Fruit fly (Drosophila melanogaster) whole organism, adult: Measurements from ENCODE around the gene Prosbeta2R2.

Source experiments
- CG11617 ChIP-seq: fragments of 200-800 bp; sonication (Bioruptor generic); optimal IDR thresholded peaks from 2 replicates; lab custom pipeline; 2017; ENCODE audit warnings: mild to moderate bottlenecking, missing biosample characterization, missing genetic modification reagents, missing genetic modification characterization
- CG12768 ChIP-seq: fragments of 200-800 bp; sonication (Bioruptor generic); optimal IDR thresholded peaks from 2 replicates; lab custom pipeline; 2017; ENCODE audit warnings: missing biosample characterization, missing genetic modification characterization, mild to moderate bottlenecking, moderate library complexity, missing genetic modification reagents
- CG14711 ChIP-seq: fragments of 200-800 bp; sonication (Bioruptor generic); optimal IDR thresholded peaks from 2 replicates; lab custom pipeline; 2018; ENCODE audit warnings: missing biosample characterization, mild to moderate bottlenecking, missing genetic modification characterization, moderate library complexity
- CG1620 ChIP-seq: fragments of 200-800 bp; sonication (Bioruptor generic); optimal IDR thresholded peaks from 2 replicates; lab custom pipeline; 2016; ENCODE audit warnings: missing biosample characterization, missing genetic modification characterization
- CG33017 ChIP-seq: fragments of 200-800 bp; sonication (Bioruptor generic); optimal IDR thresholded peaks from 2 replicates; lab custom pipeline; 2018; ENCODE audit warnings: missing biosample characterization, mild to moderate bottlenecking, missing genetic modification characterization, moderate library complexity
- CG5204 ChIP-seq: fragments of 200-800 bp; sonication (Bioruptor generic); optimal IDR thresholded peaks from 2 replicates; lab custom pipeline; 2016; ENCODE audit warnings: missing biosample characterization, missing genetic modification characterization
- CG7045 ChIP-seq: fragments of 200-800 bp; sonication (Bioruptor generic); optimal IDR thresholded peaks from 2 replicates; lab custom pipeline; 2017; ENCODE audit warnings: missing biosample characterization, mild to moderate bottlenecking, missing genetic modification characterization
- CG7101 ChIP-seq: fragments of 200-800 bp; sonication (Bioruptor generic); optimal IDR thresholded peaks from 2 replicates; lab custom pipeline; 2018; ENCODE audit warnings: missing biosample characterization, mild to moderate bottlenecking, missing genetic modification characterization, moderate library complexity
- Clk ChIP-seq: fragments of 200-800 bp; sonication (Bioruptor generic); optimal IDR thresholded peaks from 2 replicates; lab custom pipeline; 2017; ENCODE audit warnings: missing biosample characterization, missing genetic modification characterization
- Crg-1 ChIP-seq: fragments of 200-800 bp; sonication (Bioruptor generic); optimal IDR thresholded peaks from 2 replicates; lab custom pipeline; 2016; ENCODE audit warnings: missing biosample characterization, missing genetic modification characterization
- Hr96 ChIP-seq: fragments of 200-800 bp; sonication (Bioruptor generic); optimal IDR thresholded peaks from 2 replicates; lab custom pipeline; 2016; ENCODE audit warnings: missing biosample characterization, missing genetic modification characterization
- Mnt ChIP-seq: fragments of 200-800 bp; sonication (Bioruptor generic); optimal IDR thresholded peaks from 2 replicates; lab custom pipeline; 2016; ENCODE audit warnings: missing biosample characterization, mild to moderate bottlenecking, missing genetic modification characterization
- bab1 ChIP-seq: fragments of 200-800 bp; sonication (Bioruptor generic); optimal IDR thresholded peaks from 3 replicates; lab custom pipeline; 2019; ENCODE audit warnings: missing biosample characterization, mild to moderate bottlenecking, missing genetic modification characterization, moderate library complexity
- cic ChIP-seq: fragments of 200-800 bp; sonication (Bioruptor generic); optimal IDR thresholded peaks from 2 replicates; lab custom pipeline; 2017; ENCODE audit warnings: missing biosample characterization, mild to moderate bottlenecking, missing genetic modification characterization, moderate library complexity
- cnc ChIP-seq, 2 experiments: fragments of >200 bp; optimal IDR thresholded peaks; 2 replicates each; lab custom pipeline; 2017
- kay ChIP-seq: fragments of 200-800 bp; sonication (Bioruptor generic); peaks from one replicate; lab custom pipeline; 2016; ENCODE audit warnings: missing biosample characterization, missing genetic modification characterization, borderline replicate concordance
- ovo ChIP-seq: fragments of 200-800 bp; sonication (Bioruptor generic); optimal IDR thresholded peaks from 2 replicates; lab custom pipeline; 2016; ENCODE audit warnings: missing biosample characterization, missing genetic modification characterization
- pad ChIP-seq: fragments of 200-800 bp; sonication (Bioruptor generic); optimal IDR thresholded peaks from 3 replicates; lab custom pipeline; 2017; ENCODE audit warnings: missing biosample characterization, missing genetic modification characterization, mild to moderate bottlenecking, moderate library complexity, missing genetic modification reagents
- tj ChIP-seq: fragments of 200-800 bp; sonication (Bioruptor generic); optimal IDR thresholded peaks from 3 replicates; lab custom pipeline; 2017; ENCODE audit warnings: missing biosample characterization, mild to moderate bottlenecking, missing genetic modification characterization, moderate library complexity
- toe ChIP-seq: fragments of 200-800 bp; sonication (Bioruptor generic); optimal IDR thresholded peaks from 2 replicates; lab custom pipeline; 2016; ENCODE audit warnings: missing biosample characterization, missing genetic modification characterization

Gene Prosbeta2R2

dm6 chr3R:5223135-5223534 is 3.8 kb upstream of the Prosbeta2R2 start, which contains the start of gene CG2604:
Gene CG2604, minus strand, starts transcription at chr3R:5223365.
- TF ChIP-seq CG1620 (GFP tag; lab: Kevin White, UChicago) (peak; percentile 32), kay (GFP tag; lab: Kevin White, UChicago) (no peak), toe (GFP tag; lab: Kevin White, UChicago) (peak; percentile 71), cnc (optimal IDR thresholded peaks at IDR 0.05; lab: Kevin White, UChicago) (no peak), CG7101 (tag; lab: Kevin White, UChicago) (no peak), CG12768 (GFP tag; lab: Kevin White, UChicago) (peak; percentile 83), CG14711 (peak; percentile 12), bab1 (GFP tag; lab: Kevin White, UChicago) (peak; percentile 14), Mnt (GFP tag; lab: Kevin White, UChicago) (peak; percentile 84), pad (GFP tag; lab: Kevin White, UChicago) (peak; percentile 25), cic (GFP tag; lab: Kevin White, UChicago) (peak; percentile 62), Hr96 (GFP tag; lab: Kevin White, UChicago) (no peak), ovo (GFP tag; lab: Kevin White, UChicago) (no peak), tj (GFP tag; lab: Kevin White, UChicago) (peak; percentile 29), Crg-1 (no peak), CG7045 (GFP tag; lab: Kevin White, UChicago) (no peak), Clk (GFP tag; lab: Kevin White, UChicago) (no peak), CG11617 (peak; percentile 1), CG5204 (no peak), CG33017 (tag; lab: Kevin White, UChicago) (peak; percentile 28)

- peak; percentile 30 for TF ChIP-seq Mnt (GFP tag; lab: Kevin White, UChicago)
- TF ChIP-seq Clk (GFP tag; lab: Kevin White, UChicago) = no peak
- TF ChIP-seq CG1620 (GFP tag; lab: Kevin White, UChicago) = peak; percentile 6
- peak; percentile 18 for TF ChIP-seq CG33017 (tag; lab: Kevin White, UChicago)
- no peak for TF ChIP-seq cnc (optimal IDR thresholded peaks at IDR 0.05; lab: Kevin White, UChicago)
- TF ChIP-seq bab1 (GFP tag; lab: Kevin White, UChicago) = peak; percentile 51
- TF ChIP-seq toe (GFP tag; lab: Kevin White, UChicago) = no peak
- TF ChIP-seq CG7101 (tag; lab: Kevin White, UChicago) = peak; percentile 26
Observed at dm6 chr3R:5217278-5217714, 2.0 kb downstream of the Prosbeta2R2 start, which contains the start of gene cno. Gene cno, minus strand, starts transcription at chr3R:5217456.

DNA sequence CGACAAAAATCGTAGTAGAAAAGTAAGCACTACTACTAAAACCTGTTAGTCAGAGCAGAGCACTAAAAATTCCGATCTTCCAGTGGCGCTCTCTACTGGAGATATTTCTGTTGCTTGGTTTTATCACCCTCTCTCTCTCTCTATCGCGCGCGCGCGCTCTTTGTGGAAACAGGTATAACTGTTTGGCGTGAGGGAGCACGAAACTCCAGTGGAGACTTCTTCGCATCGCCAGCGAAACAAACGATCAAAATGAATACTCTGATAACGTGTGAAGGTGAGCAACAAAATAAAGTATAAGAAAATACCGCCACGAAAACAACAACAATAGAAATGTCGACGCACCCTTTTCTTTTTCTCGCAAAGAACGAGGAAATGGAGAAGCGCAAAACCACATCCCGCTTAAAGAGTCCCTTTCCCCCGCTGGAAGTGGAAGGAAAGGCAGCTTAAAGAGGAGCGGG is 3.0 kb downstream of the Prosbeta2R2 start:
- TF ChIP-seq pad (GFP tag; lab: Kevin White, UChicago) = peak; percentile 98
- no peak for TF ChIP-seq CG7101 (tag; lab: Kevin White, UChicago)
- peak; percentile 59 for TF ChIP-seq tj (GFP tag; lab: Kevin White, UChicago)
- TF ChIP-seq CG5204 = no peak
- no peak for TF ChIP-seq CG7045 (GFP tag; lab: Kevin White, UChicago)
- no peak for TF ChIP-seq Clk (GFP tag; lab: Kevin White, UChicago)

dm6 chr3R:5215334-5216307 is 3.7 kb downstream of the Prosbeta2R2 start:
- TF ChIP-seq Mnt (GFP tag; lab: Kevin White, UChicago) = peak; percentile 95
- peak; percentile 94 for TF ChIP-seq tj (GFP tag; lab: Kevin White, UChicago)
- TF ChIP-seq cnc (optimal IDR thresholded peaks at IDR 0.05; lab: Kevin White, UChicago) = no peak
- peak; percentile 92 for TF ChIP-seq cic (GFP tag; lab: Kevin White, UChicago)
- peak; percentile 90 for TF ChIP-seq CG7045 (GFP tag; lab: Kevin White, UChicago)
- peak; percentile 86 for TF ChIP-seq CG1620 (GFP tag; lab: Kevin White, UChicago)
- TF ChIP-seq ovo (GFP tag; lab: Kevin White, UChicago) = peak; percentile 96
- peak; percentile 90 for TF ChIP-seq Clk (GFP tag; lab: Kevin White, UChicago)
- peak; percentile 76 for TF ChIP-seq toe (GFP tag; lab: Kevin White, UChicago)
- peak; percentile 96 for TF ChIP-seq Crg-1
- peak; percentile 92 for TF ChIP-seq CG12768 (GFP tag; lab: Kevin White, UChicago)
- TF ChIP-seq CG7101 (tag; lab: Kevin White, UChicago) = peak; percentile 88
- TF ChIP-seq pad (GFP tag; lab: Kevin White, UChicago) = peak; percentile 76
- no peak for TF ChIP-seq kay (GFP tag; lab: Kevin White, UChicago)
- TF ChIP-seq bab1 (GFP tag; lab: Kevin White, UChicago) = peak; percentile 94
- TF ChIP-seq CG33017 (tag; lab: Kevin White, UChicago) = peak; percentile 76
- no peak for TF ChIP-seq CG5204
- TF ChIP-seq Hr96 (GFP tag; lab: Kevin White, UChicago) = peak; percentile 79
- peak; percentile 87 for TF ChIP-seq CG11617
- TF ChIP-seq CG14711 = peak; percentile 77

DNA sequence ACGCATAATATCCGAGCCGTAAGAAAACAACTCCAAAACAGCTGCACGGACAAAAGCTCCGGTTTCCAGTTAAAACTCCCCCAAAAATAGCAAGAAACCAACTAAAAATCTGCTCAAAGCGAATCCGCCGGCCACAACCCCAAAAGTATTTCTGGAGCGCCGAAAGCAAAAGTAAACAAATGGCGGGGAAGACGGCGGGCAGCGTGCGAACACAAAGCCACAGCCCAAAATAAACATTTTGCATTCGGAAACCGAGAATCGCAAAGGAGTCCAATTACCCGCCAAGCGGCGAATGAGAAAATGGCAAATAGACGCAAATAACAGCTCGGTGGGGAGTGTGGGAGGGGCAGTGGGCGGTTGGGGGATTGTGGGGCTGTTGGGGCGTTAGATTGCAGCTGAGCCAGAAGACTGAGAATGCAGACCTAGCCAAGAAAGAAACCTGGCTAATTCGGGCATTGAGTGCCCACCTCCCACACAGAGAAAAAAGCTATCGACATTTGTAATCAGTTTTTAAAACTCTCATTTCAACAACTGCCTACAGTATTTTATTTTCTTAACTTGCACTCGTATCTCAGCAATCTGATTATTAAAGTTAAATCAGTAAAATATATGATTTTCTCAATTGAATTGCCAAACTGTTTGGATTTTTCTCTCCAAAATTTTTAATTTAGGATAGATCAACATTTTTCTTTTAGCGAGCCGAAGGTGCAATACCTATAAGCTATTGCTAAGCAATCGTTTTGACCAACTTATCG is 5.0 kb downstream of the Prosbeta2R2 start:
- TF ChIP-seq tj (GFP tag; lab: Kevin White, UChicago) = peak; percentile 90
- TF ChIP-seq Clk (GFP tag; lab: Kevin White, UChicago) = no peak
